Fruit fly (Drosophila melanogaster) whole organism, pupa: Measurements from ENCODE around the gene Sumo.

ENCODE experiments used
- CG32121 ChIP-seq: fragments of 200-800 bp; sonication (Bioruptor generic); IDR thresholded peaks from 2 replicates; pipeline ENCODE4 v1.3.6; 2022; ENCODE audit warnings: missing biosample characterization, missing genetic modification characterization
- Ets98B ChIP-seq: fragments of 200-800 bp; sonication (Bioruptor generic); IDR thresholded peaks from 2 replicates; pipeline ENCODE4 v1.3.6; 2022; ENCODE audit warnings: missing biosample characterization, missing genetic modification characterization

dm6 chr2L:7005489-7005888, 38.0 kb upstream of the Sumo start:
- TF ChIP-seq Ets98B (GFP tag; lab: Robert Waterston, UW): no peak
- no peak for TF ChIP-seq CG32121 (GFP tag; lab: Robert Waterston, UW)
